Worm (Caenorhabditis elegans): Measurements from ENCODE around the gene yju-2.

The yju-2 gene

DNA sequence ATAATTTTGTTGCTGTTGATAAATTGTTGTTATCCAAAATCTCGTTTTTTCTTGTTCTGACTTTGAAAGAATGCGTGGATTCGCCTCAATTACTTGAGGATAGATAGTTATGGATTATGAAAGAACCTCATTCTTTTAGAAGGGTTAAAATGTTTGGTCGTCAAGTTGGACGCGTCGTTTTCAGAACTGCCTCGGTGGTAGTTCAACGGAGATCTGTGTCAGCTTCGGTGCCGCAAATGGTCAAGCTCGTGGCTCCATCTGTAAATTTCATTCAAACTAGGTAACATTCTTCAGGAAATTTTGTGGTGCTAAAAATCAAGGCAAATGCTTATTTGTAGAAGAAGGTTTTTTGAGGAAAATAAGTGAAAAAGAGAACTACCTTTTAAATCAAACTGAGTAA is 3.5 kb upstream of the yju-2 start, which contains the start of gene ndab-2 (continued):
- peak; percentile 79 for TF ChIP-seq attf-6 (GFP tag; IDR thresholded peaks at IDR 0.05)
- no peak for TF ChIP-seq lir-1 (GFP tag; conservative IDR thresholded peaks at IDR 0.05)
- no peak for TF ChIP-seq cebp-1 (GFP tag; IDR thresholded peaks at IDR 0.05)
- TF ChIP-seq cebp-1 (tag; optimal IDR thresholded peaks at IDR 0.05): peak; percentile 49
- TF ChIP-seq Y56A3A.18 (GFP tag; IDR thresholded peaks at IDR 0.05): peak; percentile 75
- TF ChIP-seq hmg-1.2 (GFP tag; IDR thresholded peaks at IDR 0.05): peak; percentile 30; the same call in 1 of the 2 replicates
- no peak for TF ChIP-seq unc-62 (GFP tag; optimal IDR thresholded peaks at IDR 0.05)
- no peak for TF ChIP-seq tbx-9 (tag; optimal IDR thresholded peaks at IDR 0.05; ENCODE audit: borderline replicate concordance)
- TF ChIP-seq rec-8 (tag; optimal IDR thresholded peaks at IDR 0.05): no peak
- TF ChIP-seq ceh-100 (GFP tag; IDR thresholded peaks at IDR 0.05): peak; percentile 59; the same call in 1 of the 2 replicates
- TF ChIP-seq lsl-1 (GFP tag; optimal IDR thresholded peaks at IDR 0.05): peak; percentile 33
- peak; percentile 65 for TF ChIP-seq lin-54 (GFP tag; optimal IDR thresholded peaks at IDR 0.05)
- no peak for TF ChIP-seq ceh-40 (GFP tag; IDR thresholded peaks at IDR 0.05)
- TF ChIP-seq rcor-1 (GFP tag; IDR thresholded peaks at IDR 0.05): peak; percentile 74
- no peak for TF ChIP-seq nfya-2 (GFP tag; IDR thresholded peaks at IDR 0.05)
- no peak for TF ChIP-seq K11D2.4 (GFP tag; IDR thresholded peaks at IDR 0.05)
- no peak for TF ChIP-seq bed-1 (GFP tag; IDR thresholded peaks at IDR 0.05)
- no peak for TF ChIP-seq attf-3 (GFP tag; conservative IDR thresholded peaks at IDR 0.05)
- TF ChIP-seq ceh-27 (GFP tag; optimal IDR thresholded peaks at IDR 0.05): no peak
- no peak for TF ChIP-seq mel-28 (tag; optimal IDR thresholded peaks at IDR 0.05; ENCODE audit: borderline replicate concordance)
- no peak for TF ChIP-seq nhr-80 (tag; optimal IDR thresholded peaks at IDR 0.05)
- 0 out of 2 replicates have a peak, but pooled peaks have one; percentile 51 for TF ChIP-seq aptf-3 (GFP tag; IDR thresholded peaks at IDR 0.05)
- peak; percentile 47; the same call in 1 of the 2 replicates for TF ChIP-seq mcd-1 (GFP tag; IDR thresholded peaks at IDR 0.05)
- no peak for TF ChIP-seq chd-7 (tag; optimal IDR thresholded peaks at IDR 0.05)
- TF ChIP-seq pha-4 (tag; optimal IDR thresholded peaks at IDR 0.05): no peak
- no peak for TF ChIP-seq F23B12.7 (tag; optimal IDR thresholded peaks at IDR 0.05; ENCODE audit: insufficient read depth)
- no peak for TF ChIP-seq egrh-3 (GFP tag; IDR thresholded peaks at IDR 0.05)
- TF ChIP-seq gei-17 (GFP tag; optimal IDR thresholded peaks at IDR 0.05): no peak
- no peak for TF ChIP-seq ztf-3 (GFP tag; optimal IDR thresholded peaks at IDR 0.05)
- no peak for TF ChIP-seq T26A5.8 (tag; optimal IDR thresholded peaks at IDR 0.05)
- TF ChIP-seq madf-10 (tag; optimal IDR thresholded peaks at IDR 0.05): no peak
- no peak for TF ChIP-seq ztf-26 (tag; optimal IDR thresholded peaks at IDR 0.05)
- no peak for TF ChIP-seq him-1 (tag; optimal IDR thresholded peaks at IDR 0.05)
- TF ChIP-seq madf-6 (GFP tag; IDR thresholded peaks at IDR 0.05): peak; percentile 70
- TF ChIP-seq F22D6.2 (tag; optimal IDR thresholded peaks at IDR 0.05): no peak
- TF ChIP-seq snpc-1.1 (tag; optimal IDR thresholded peaks at IDR 0.05; ENCODE audit: insufficient read depth): no peak
- peak; percentile 29 for TF ChIP-seq tbp1 (GFP tag; optimal IDR thresholded peaks at IDR 0.05)
- peak; percentile 62; the same call in 1 of the 2 replicates for TF ChIP-seq lin-26 (GFP tag; IDR thresholded peaks at IDR 0.05)
- no peak for TF ChIP-seq zim-3 (tag; optimal IDR thresholded peaks at IDR 0.05)
- TF ChIP-seq nhr-179 (tag; optimal IDR thresholded peaks at IDR 0.05): no peak
- peak; percentile 19 for TF ChIP-seq dpff-1 (tag; optimal IDR thresholded peaks at IDR 0.05)
- no peak for TF ChIP-seq ccch-3 (GFP tag; optimal IDR thresholded peaks at IDR 0.05)
- TF ChIP-seq ZK185.1 (tag; optimal IDR thresholded peaks at IDR 0.05; ENCODE audit: poor library complexity, severe bottlenecking): no peak
- peak; percentile 52; the same call in 1 of the 2 replicates for TF ChIP-seq ztf-25 (GFP tag; IDR thresholded peaks at IDR 0.05)
- TF ChIP-seq nfya-1 (tag; optimal IDR thresholded peaks at IDR 0.05; ENCODE audit: borderline replicate concordance, insufficient read depth): no peak
- peak; percentile 89 for TF ChIP-seq Y53G8AR.9 (GFP tag; conservative IDR thresholded peaks at IDR 0.05)
- no peak for TF ChIP-seq xnd-1 (tag; optimal IDR thresholded peaks at IDR 0.05)
- no peak for TF ChIP-seq B0035.1 (tag; optimal IDR thresholded peaks at IDR 0.05)
